Fruit fly (Drosophila melanogaster) whole organism, embryonic: ENCODE data around the gene Vm26Aa.

Experiments used
- Atf3 ChIP-seq: fragments of 200-800 bp; sonication (Bioruptor generic); optimal IDR thresholded peaks from 3 replicates; lab custom pipeline; 2016; ENCODE audit warnings: missing biosample characterization, missing genetic modification characterization
- CG12104 ChIP-seq: fragments of 200-800 bp; sonication (Bioruptor generic); optimal IDR thresholded peaks from 3 replicates; lab custom pipeline; 2016; ENCODE audit warnings: missing biosample characterization, missing genetic modification characterization
- CG12299 ChIP-seq: fragments of 200-800 bp; sonication (Bioruptor generic); optimal IDR thresholded peaks from 2 replicates; lab custom pipeline; 2018; ENCODE audit warnings: missing biosample characterization, mild to moderate bottlenecking, missing genetic modification characterization
- CG12659 ChIP-seq: fragments of 200-800 bp; sonication (Bioruptor generic); optimal IDR thresholded peaks from 3 replicates; lab custom pipeline; 2017; ENCODE audit warnings: mild to moderate bottlenecking, missing biosample characterization, missing genetic modification reagents, missing genetic modification characterization
- CG13287 ChIP-seq: fragments of 200-800 bp; sonication (Bioruptor generic); IDR thresholded peaks from 2 replicates; pipeline ENCODE4 v1.3.6; 2022; ENCODE audit warnings: missing biosample characterization, missing genetic modification characterization; ENCODE audit not compliant: partially characterized antibody
- CG14667 ChIP-seq: fragments of 200-800 bp; sonication (Bioruptor generic); IDR thresholded peaks from 2 replicates; pipeline ENCODE4 v1.3.6; 2022; ENCODE audit warnings: missing biosample characterization, missing genetic modification characterization
- CG1529 ChIP-seq: fragments of 200-800 bp; sonication (Bioruptor generic); optimal IDR thresholded peaks from 3 replicates; lab custom pipeline; 2018; ENCODE audit warnings: missing biosample characterization, missing genetic modification characterization
- CG15479 ChIP-seq: fragments of 200-800 bp; sonication (Bioruptor generic); optimal IDR thresholded peaks from 3 replicates; lab custom pipeline; 2019; ENCODE audit warnings: missing biosample characterization, mild to moderate bottlenecking, missing genetic modification characterization, moderate library complexity
- CG15696 ChIP-seq: fragments of 200-800 bp; sonication (Bioruptor generic); optimal IDR thresholded peaks from 2 replicates; lab custom pipeline; 2019; ENCODE audit warnings: missing biosample characterization, mild to moderate bottlenecking, missing genetic modification characterization, moderate library complexity
- CG16815 ChIP-seq: fragments of 200-800 bp; sonication (Bioruptor generic); optimal IDR thresholded peaks from 3 replicates; lab custom pipeline; 2017; ENCODE audit warnings: missing biosample characterization, mild to moderate bottlenecking, missing genetic modification characterization
- CG18011 ChIP-seq: fragments of 200-800 bp; sonication (Bioruptor generic); optimal IDR thresholded peaks from 2 replicates; lab custom pipeline; 2017; ENCODE audit warnings: missing biosample characterization, missing genetic modification characterization, mild to moderate bottlenecking, moderate library complexity, missing genotype
- CG2129 ChIP-seq: fragments of 200-800 bp; sonication (Bioruptor generic); IDR thresholded peaks from 2 replicates; pipeline ENCODE4 v1.3.6; 2022; ENCODE audit warnings: missing biosample characterization, missing genetic modification characterization; ENCODE audit not compliant: partially characterized antibody
- CG31224 ChIP-seq: fragments of 200-800 bp; sonication (Bioruptor generic); IDR thresholded peaks from 2 replicates; pipeline ENCODE4 v1.3.6; 2022; ENCODE audit warnings: missing biosample characterization, missing genetic modification characterization
- CG3838 ChIP-seq: fragments of 200-800 bp; sonication (Bioruptor generic); optimal IDR thresholded peaks from 3 replicates; lab custom pipeline; 2016; ENCODE audit warnings: missing biosample characterization, missing genetic modification characterization
- CG5180 ChIP-seq: fragments of 200-800 bp; sonication (Bioruptor generic); optimal IDR thresholded peaks from 3 replicates; lab custom pipeline; 2017; ENCODE audit warnings: missing biosample characterization, missing genetic modification characterization, mild to moderate bottlenecking, moderate library complexity, missing genetic modification reagents
- CG5245 ChIP-seq: fragments of 200-800 bp; sonication (Bioruptor generic); optimal IDR thresholded peaks from 3 replicates; lab custom pipeline; 2016; ENCODE audit warnings: missing biosample characterization, missing genetic modification characterization
- CG6765 ChIP-seq: fragments of 200-800 bp; sonication (Bioruptor generic); optimal IDR thresholded peaks from 3 replicates; lab custom pipeline; 2017; ENCODE audit warnings: missing biosample characterization, mild to moderate bottlenecking, missing genetic modification characterization
- CG9797 ChIP-seq: fragments of 200-800 bp; sonication (Bioruptor generic); optimal IDR thresholded peaks from 3 replicates; lab custom pipeline; 2018; ENCODE audit warnings: missing biosample characterization, mild to moderate bottlenecking, missing genetic modification characterization
- CG9817 ChIP-seq: fragments of 200-800 bp; sonication (Bioruptor generic); optimal IDR thresholded peaks from 2 replicates; lab custom pipeline; 2018; ENCODE audit warnings: missing biosample characterization, mild to moderate bottlenecking, missing genetic modification characterization, moderate library complexity
- CG9876 ChIP-seq: fragments of 200-800 bp; sonication (Bioruptor generic); optimal IDR thresholded peaks from 2 replicates; lab custom pipeline; 2016; ENCODE audit warnings: missing biosample characterization, missing genetic modification characterization
- Dad ChIP-seq: fragments of 200-800 bp; sonication (Bioruptor generic); optimal IDR thresholded peaks from 3 replicates; lab custom pipeline; 2016; ENCODE audit warnings: missing biosample characterization, missing genetic modification characterization
- Deaf1 ChIP-seq: fragments of 200-800 bp; optimal IDR thresholded peaks from 3 replicates; lab custom pipeline; 2019; ENCODE audit warnings: missing biosample characterization, mild to moderate bottlenecking, missing genetic modification characterization, moderate library complexity
- Dip3 ChIP-seq: fragments of 200-800 bp; sonication (Bioruptor generic); optimal IDR thresholded peaks from 3 replicates; lab custom pipeline; 2016; ENCODE audit warnings: missing biosample characterization, missing genetic modification characterization
- ERR ChIP-seq: fragments of 200-800 bp; sonication (Bioruptor generic); optimal IDR thresholded peaks from 2 replicates; lab custom pipeline; 2016; ENCODE audit warnings: missing biosample characterization, missing genetic modification characterization
- Fer3 ChIP-seq: fragments of 200-800 bp; sonication (Bioruptor generic); optimal IDR thresholded peaks from 2 replicates; lab custom pipeline; 2018; ENCODE audit warnings: missing biosample characterization, mild to moderate bottlenecking, missing genetic modification characterization, moderate library complexity
- Hey ChIP-seq: fragments of 200-800 bp; sonication (Bioruptor generic); optimal IDR thresholded peaks from 3 replicates; lab custom pipeline; 2018; ENCODE audit warnings: missing biosample characterization, mild to moderate bottlenecking, missing genetic modification characterization
- Hr39 ChIP-seq: fragments of >200 bp; optimal IDR thresholded peaks from 2 replicates; lab custom pipeline; 2017
- Med ChIP-seq: fragments of 200-800 bp; sonication (Bioruptor generic); peaks from one replicate; lab custom pipeline; 2016; ENCODE audit warnings: missing biosample characterization, missing genetic modification characterization, mild to moderate bottlenecking, inconsistent platforms, moderate library complexity
- Meics ChIP-seq: fragments of 200-800 bp; sonication (Bioruptor generic); optimal IDR thresholded peaks from 2 replicates; lab custom pipeline; 2017; ENCODE audit warnings: missing biosample characterization, mild to moderate bottlenecking, missing genetic modification characterization
- Myb ChIP-seq: fragments of 200-800 bp; sonication (Bioruptor generic); optimal IDR thresholded peaks from 2 replicates; lab custom pipeline; 2016; ENCODE audit warnings: missing biosample characterization, missing genetic modification characterization
- Pdp1 ChIP-seq, 2 experiments: fragments of 200-800 bp; sonication (Bioruptor generic); optimal IDR thresholded peaks; 3 replicates each; lab custom pipeline; 2016; ENCODE audit warnings: missing biosample characterization in 2 of 2, missing genetic modification characterization in 2 of 2, mild to moderate bottlenecking in 1 of 2, moderate library complexity in 1 of 2
- Taf1 ChIP-seq: fragments of 200-800 bp; sonication (Bioruptor generic); IDR thresholded peaks from 2 replicates; pipeline ENCODE4 v1.3.6; 2022; ENCODE audit warnings: missing biosample characterization, missing genetic modification characterization
- Usf ChIP-seq: fragments of 200-800 bp; sonication (Bioruptor generic); optimal IDR thresholded peaks from 2 replicates; lab custom pipeline; 2017; ENCODE audit warnings: missing genotype, missing biosample characterization, missing genetic modification characterization
- cwo ChIP-seq: fragments of 200-800 bp; sonication (Bioruptor generic); optimal IDR thresholded peaks from 3 replicates; lab custom pipeline; 2017; ENCODE audit warnings: missing biosample characterization, missing genetic modification characterization, mild to moderate bottlenecking, moderate library complexity, missing genetic modification reagents
- da ChIP-seq: fragments of 200-800 bp; sonication (Bioruptor generic); optimal IDR thresholded peaks from 2 replicates; lab custom pipeline; 2016; ENCODE audit warnings: missing biosample characterization, missing genetic modification characterization
- ems ChIP-seq: fragments of 200-800 bp; sonication (Bioruptor generic); optimal IDR thresholded peaks from 3 replicates; lab custom pipeline; 2016; ENCODE audit warnings: missing biosample characterization, missing genetic modification characterization
- ewg ChIP-seq: fragments of 200-800 bp; sonication (Bioruptor generic); optimal IDR thresholded peaks from 3 replicates; lab custom pipeline; 2017; ENCODE audit warnings: mild to moderate bottlenecking, missing biosample characterization, missing genetic modification reagents, missing genetic modification characterization
- exex ChIP-seq: fragments of 200-800 bp; sonication (Bioruptor generic); optimal IDR thresholded peaks from 4 replicates; lab custom pipeline; 2018; ENCODE audit warnings: missing biosample characterization, mild to moderate bottlenecking, missing genetic modification characterization, moderate library complexity
- fd3F ChIP-seq: fragments of 200-800 bp; sonication (Bioruptor generic); optimal IDR thresholded peaks from 2 replicates; lab custom pipeline; 2018; ENCODE audit warnings: missing biosample characterization, mild to moderate bottlenecking, missing genetic modification characterization, moderate library complexity
- gem ChIP-seq: fragments of 200-800 bp; sonication (Bioruptor generic); optimal IDR thresholded peaks from 2 replicates; lab custom pipeline; 2019; ENCODE audit warnings: missing biosample characterization, mild to moderate bottlenecking, missing genetic modification characterization, moderate library complexity
- hth ChIP-seq: fragments of >200 bp; optimal IDR thresholded peaks from 2 replicates; lab custom pipeline; 2017; ENCODE audit warnings: inconsistent platforms
- kay ChIP-seq: fragments of 200-800 bp; sonication (Bioruptor generic); optimal IDR thresholded peaks from 2 replicates; lab custom pipeline; 2016; ENCODE audit warnings: missing biosample characterization, missing genetic modification characterization
- ken ChIP-seq: fragments of 200-800 bp; sonication (Bioruptor generic); IDR thresholded peaks from 3 replicates; pipeline ENCODE4 v1.3.6; 2022; ENCODE audit warnings: missing biosample characterization, missing genetic modification characterization
- nerfin-2 ChIP-seq: fragments of 200-800 bp; sonication (Bioruptor generic); IDR thresholded peaks from 2 replicates; pipeline ENCODE4 v1.3.6; 2022; ENCODE audit warnings: missing biosample characterization, missing genetic modification characterization; ENCODE audit not compliant: partially characterized antibody
- pho ChIP-seq: fragments of 200-800 bp; sonication (Bioruptor generic); optimal IDR thresholded peaks from 2 replicates; lab custom pipeline; 2016; ENCODE audit warnings: missing biosample characterization, missing genetic modification characterization
- ro ChIP-seq: fragments of 200-800 bp; sonication (Bioruptor generic); IDR thresholded peaks from 2 replicates; pipeline ENCODE4 v1.3.6; 2022; ENCODE audit warnings: missing biosample characterization, missing genetic modification characterization
- seq ChIP-seq: fragments of 200-800 bp; sonication (Bioruptor generic); IDR thresholded peaks from 2 replicates; pipeline ENCODE4 v1.3.6; 2022; ENCODE audit warnings: missing biosample characterization, missing genetic modification characterization
- stwl ChIP-seq: fragments of 200-800 bp; sonication (Bioruptor generic); optimal IDR thresholded peaks from 3 replicates; lab custom pipeline; 2018; ENCODE audit warnings: missing biosample characterization, mild to moderate bottlenecking, missing genetic modification characterization, moderate library complexity
- sug ChIP-seq: fragments of 200-800 bp; optimal IDR thresholded peaks from 2 replicates; lab custom pipeline; 2019; ENCODE audit warnings: missing biosample characterization, mild to moderate bottlenecking, missing genetic modification characterization, moderate library complexity
- unc-4 ChIP-seq: fragments of 200-800 bp; sonication (Bioruptor generic); IDR thresholded peaks from 2 replicates; pipeline ENCODE4 v1.3.6; 2022; ENCODE audit warnings: missing biosample characterization, missing genetic modification characterization; ENCODE audit not compliant: partially characterized antibody

Gene Vm26Aa

DNA sequence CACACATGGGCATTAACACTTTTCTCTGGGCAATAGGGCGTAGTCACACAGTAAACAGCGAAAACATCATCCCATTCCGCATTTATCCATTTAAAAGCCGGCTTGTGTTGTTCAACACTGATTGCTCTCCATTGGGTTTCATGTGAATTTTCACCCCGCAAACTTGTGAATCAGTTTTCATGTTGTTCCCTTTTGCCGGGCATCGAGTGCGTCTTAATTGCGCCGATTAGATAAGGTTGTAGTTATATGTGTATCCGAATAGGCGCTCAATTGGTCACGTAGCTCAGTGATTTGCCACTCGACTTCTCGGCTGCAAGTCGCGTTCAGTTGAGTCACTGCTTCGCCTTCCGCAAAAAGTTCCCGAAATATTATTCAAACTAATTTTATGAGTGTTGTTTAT lies 26.8 kb upstream of the Vm26Aa start (continued):
- peak; percentile 51 for TF ChIP-seq Med (GFP tag; lab: Kevin White, UChicago)
- peak; percentile 28 for TF ChIP-seq kay (GFP tag; lab: Kevin White, UChicago)
- TF ChIP-seq Meics (GFP tag; lab: Kevin White, UChicago): no peak
- TF ChIP-seq unc-4: no peak
- TF ChIP-seq Hey (tag; lab: Kevin White, UChicago): peak; percentile 40
- TF ChIP-seq sug: peak; percentile 27
- no peak for TF ChIP-seq Fer3 (tag; lab: Kevin White, UChicago)
- TF ChIP-seq exex (tag; lab: Kevin White, UChicago): peak; percentile 87
- peak in 1 of 2 experiments; percentile 47 for TF ChIP-seq Pdp1 (GFP tag; optimal IDR thresholded peaks at IDR 0.05; lab: Kevin White, UChicago)
- TF ChIP-seq ERR (GFP tag; lab: Kevin White, UChicago): no peak
- TF ChIP-seq CG1529 (GFP tag; lab: Kevin White, UChicago): peak; percentile 86
- peak; percentile 4 for TF ChIP-seq CG15479 (GFP tag; lab: Kevin White, UChicago)
- no peak for TF ChIP-seq CG12659 (GFP tag; lab: Kevin White, UChicago)
- TF ChIP-seq Atf3: no peak
- peak; percentile 30 for TF ChIP-seq stwl (tag; lab: Kevin White, UChicago)

DNA sequence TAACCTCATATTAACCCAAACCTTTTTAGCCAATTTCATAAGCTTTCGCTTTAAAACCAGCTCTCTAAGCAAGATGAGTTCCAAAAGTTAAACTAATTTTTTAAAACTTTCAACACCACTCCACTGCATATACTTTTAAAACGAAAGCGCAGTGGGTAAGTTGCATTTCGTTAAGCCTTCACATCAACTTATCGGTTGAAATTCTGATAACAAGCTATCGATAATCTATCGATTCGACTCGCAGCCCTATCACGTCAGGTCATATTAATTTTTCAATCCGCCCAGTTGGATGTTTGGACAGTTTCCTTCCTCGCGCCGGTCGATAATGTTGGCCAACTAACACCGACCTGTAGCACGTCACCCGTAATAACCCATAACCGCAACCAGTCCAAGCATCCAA lies 26.0 kb upstream of the Vm26Aa start, which contains the start of gene ifc:
Gene ifc (plus strand): TSS at position 255 of the 400 bp plus-strand sequence.
- TF ChIP-seq ems: peak; percentile 38
- TF ChIP-seq CG5245 (GFP tag; lab: Kevin White, UChicago): no peak
- peak; percentile 35 for TF ChIP-seq pho (GFP tag; lab: Kevin White, UChicago)
- TF ChIP-seq da: no peak
- TF ChIP-seq Pdp1 (GFP tag; optimal IDR thresholded peaks at IDR 0.05; lab: Kevin White, UChicago): peak; percentile 68 to 72
- TF ChIP-seq seq (GFP tag; lab: Robert Waterston, UW): no peak
- no peak for TF ChIP-seq Usf (GFP tag; lab: Kevin White, UChicago)
- no peak for TF ChIP-seq Taf1 (GFP tag; lab: Robert Waterston, UW)
- peak; percentile 69 for TF ChIP-seq Dad
- TF ChIP-seq CG14667 (GFP tag; lab: Robert Waterston, UW): no peak
- peak; percentile 68 for TF ChIP-seq CG9817 (tag; lab: Kevin White, UChicago)
- no peak for TF ChIP-seq gem
- peak; percentile 3 for TF ChIP-seq Deaf1 (tag; lab: Kevin White, UChicago)
- no peak for TF ChIP-seq CG5180 (GFP tag; lab: Kevin White, UChicago)
- TF ChIP-seq CG15696: peak; percentile 40
- no peak for TF ChIP-seq CG16815 (GFP tag; lab: Kevin White, UChicago)
- TF ChIP-seq ken: no peak
- TF ChIP-seq Hr39 (lab: Kevin White, UChicago): no peak
- TF ChIP-seq CG2129 (GFP tag; lab: Robert Waterston, UW): no peak
- peak; percentile 49 for TF ChIP-seq ewg (GFP tag; lab: Kevin White, UChicago)
- no peak for TF ChIP-seq nerfin-2
- peak; percentile 94 for TF ChIP-seq CG9797 (GFP tag; lab: Kevin White, UChicago)
- peak; percentile 69 for TF ChIP-seq ERR (GFP tag; lab: Kevin White, UChicago)
- peak; percentile 51 for TF ChIP-seq Dip3
- peak; percentile 22 for TF ChIP-seq fd3F
- no peak for TF ChIP-seq CG31224 (GFP tag; lab: Robert Waterston, UW)
- peak; percentile 10 for TF ChIP-seq CG18011
- TF ChIP-seq ro (GFP tag; lab: Robert Waterston, UW): no peak
- no peak for TF ChIP-seq CG12299
- TF ChIP-seq CG12104: peak; percentile 8
- peak; percentile 63 for TF ChIP-seq CG9876 (GFP tag; lab: Kevin White, UChicago)
- no peak for TF ChIP-seq hth (lab: Kevin White, UChicago)
- TF ChIP-seq kay (GFP tag; lab: Kevin White, UChicago): peak; percentile 52
- no peak for TF ChIP-seq CG6765 (GFP tag; lab: Kevin White, UChicago)
- TF ChIP-seq CG3838 (GFP tag; lab: Kevin White, UChicago): no peak
- TF ChIP-seq cwo: no peak
- no peak for TF ChIP-seq CG13287
- peak; percentile 70 for TF ChIP-seq Myb (GFP tag; lab: Kevin White, UChicago)
